Fruit fly (Drosophila melanogaster): Measurements from ENCODE around the gene Tpt.
A peak's percentile ranks its signal among the peaks of the same experiment; 100 is the strongest.

Gene Tpt

dm6 chr3L:8441745-8442575, 36.9 kb upstream of the Tpt start, which contains the start of gene Unr (continued):
- TF ChIP-seq oc (tag; optimal IDR thresholded peaks at IDR 0.05) (peak; percentile 64), prd (optimal IDR thresholded peaks at IDR 0.05) (no peak), prd (GFP tag; IDR thresholded peaks at IDR 0.05) (peak; percentile 83), fd3F (GFP tag; optimal IDR thresholded peaks at IDR 0.05) (peak; percentile 53), CG34376 (GFP tag; optimal IDR thresholded peaks at IDR 0.05) (peak; percentile 85), CG7786 (GFP tag; optimal IDR thresholded peaks at IDR 0.05) (peak; percentile 87), Rx (GFP tag; IDR thresholded peaks at IDR 0.05) (peak; percentile 63; the same call in 1 of the 2 replicates), CG17829 (tag; optimal IDR thresholded peaks at IDR 0.05) (peak; percentile 80), Gug (GFP tag; IDR thresholded peaks at IDR 0.05) (peak; percentile 95), ab (GFP tag; optimal IDR thresholded peaks at IDR 0.05) (peak; percentile 61), CG32767 (GFP tag; IDR thresholded peaks at IDR 0.05) (no peak), CG10959 (GFP tag; IDR thresholded peaks at IDR 0.05) (no peak), Max (GFP tag; optimal IDR thresholded peaks at IDR 0.05) (peak; percentile 29), en (GFP tag; optimal IDR thresholded peaks at IDR 0.05) (peak; percentile 18), gsb-n (tag; optimal IDR thresholded peaks at IDR 0.05) (peak; percentile 49), CG8359 (GFP tag; optimal IDR thresholded peaks at IDR 0.05; ENCODE audit: borderline replicate concordance) (peak; percentile 17), Ssrp (tag; optimal IDR thresholded peaks at IDR 0.05) (peak; percentile 38), CG12219 (GFP tag; optimal IDR thresholded peaks at IDR 0.05) (peak; percentile 55), Hr39 (optimal IDR thresholded peaks at IDR 0.05) (no peak), CG9215 (GFP tag; IDR thresholded peaks at IDR 0.05) (no peak), vfl (GFP tag; optimal IDR thresholded peaks at IDR 0.05) (peak; percentile 67), CG11723 (GFP tag; optimal IDR thresholded peaks at IDR 0.05) (peak; percentile 57), sug (tag; optimal IDR thresholded peaks at IDR 0.05) (peak; percentile 70), CG33213 (GFP tag; optimal IDR thresholded peaks at IDR 0.05) (peak; percentile 64), CG10209 (GFP tag; optimal IDR thresholded peaks at IDR 0.05) (peak; percentile 69), CG9876 (GFP tag; optimal IDR thresholded peaks at IDR 0.05) (peak; percentile 70), CG30431 (GFP tag; optimal IDR thresholded peaks at IDR 0.05) (peak; percentile 32), CG6765 (GFP tag; optimal IDR thresholded peaks at IDR 0.05) (peak; percentile 65), CG9817 (tag; optimal IDR thresholded peaks at IDR 0.05) (peak; percentile 74), CG5953 (GFP tag; IDR thresholded peaks at IDR 0.05) (peak; percentile 76), CG31365 (tag; optimal IDR thresholded peaks at IDR 0.05) (peak; percentile 23), sima (GFP tag; optimal IDR thresholded peaks at IDR 0.05) (peak; percentile 5), slou (GFP tag; optimal IDR thresholded peaks at IDR 0.05) (peak; percentile 69), Dfd (GFP tag; optimal IDR thresholded peaks at IDR 0.05) (no peak), CG34224 (GFP tag; IDR thresholded peaks at IDR 0.05; ENCODE audit: partially characterized antibody) (no peak), CG1603 (tag; optimal IDR thresholded peaks at IDR 0.05) (peak; percentile 83), CG1832 (GFP tag; optimal IDR thresholded peaks at IDR 0.05) (no peak), Bdp1 (GFP tag; optimal IDR thresholded peaks at IDR 0.05) (peak; percentile 60), Asciz (GFP tag; optimal IDR thresholded peaks at IDR 0.05) (peak; percentile 28), da (GFP tag; optimal IDR thresholded peaks at IDR 0.05) (peak; percentile 54), rib (GFP tag; IDR thresholded peaks at IDR 0.05) (peak; percentile 71), sisA (GFP tag; IDR thresholded peaks at IDR 0.05) (peak; percentile 78), cg (GFP tag; optimal IDR thresholded peaks at IDR 0.05) (peak; percentile 97), dati (GFP tag; IDR thresholded peaks at IDR 0.05) (no peak), Optix (GFP tag; IDR thresholded peaks at IDR 0.05) (no peak; the same call in 1 of the 3 replicates), CG6272 (GFP tag; IDR thresholded peaks at IDR 0.05) (no peak), H15 (GFP tag; IDR thresholded peaks at IDR 0.05) (peak; percentile 50; the same call in 1 of the 3 replicates), unpg (GFP tag; optimal IDR thresholded peaks at IDR 0.05) (peak; percentile 75), CG18476 (GFP tag; optimal IDR thresholded peaks at IDR 0.05) (peak; percentile 67), ara (GFP tag; IDR thresholded peaks at IDR 0.05) (peak; percentile 62; the same call in 1 of the 2 replicates)

All from whole organism, embryonic.